Fruit fly (Drosophila melanogaster): ENCODE results near the gene nullo.

dm6 chrX:7095912-7096494, 46.7 kb downstream of the nullo start:
- TF ChIP-seq usp (GFP tag; optimal IDR thresholded peaks at IDR 0.05) (no peak), EcR (GFP tag; optimal IDR thresholded peaks at IDR 0.05) (peak in 1 of 2 experiments; percentile 64), CG8478 (optimal IDR thresholded peaks at IDR 0.05) (no peak)

Measured in whole organism.